Fruit fly (Drosophila melanogaster) whole organism, adult: Measurements from ENCODE around the gene OdsH.

ENCODE experiments used
- CG11617 ChIP-seq: fragments of 200-800 bp; sonication (Bioruptor generic); optimal IDR thresholded peaks from 2 replicates; lab custom pipeline; 2017; ENCODE audit warnings: mild to moderate bottlenecking, missing biosample characterization, missing genetic modification reagents, missing genetic modification characterization
- CG12768 ChIP-seq: fragments of 200-800 bp; sonication (Bioruptor generic); optimal IDR thresholded peaks from 2 replicates; lab custom pipeline; 2017; ENCODE audit warnings: missing biosample characterization, missing genetic modification characterization, mild to moderate bottlenecking, moderate library complexity, missing genetic modification reagents
- CG14711 ChIP-seq: fragments of 200-800 bp; sonication (Bioruptor generic); optimal IDR thresholded peaks from 2 replicates; lab custom pipeline; 2018; ENCODE audit warnings: missing biosample characterization, mild to moderate bottlenecking, missing genetic modification characterization, moderate library complexity
- CG1620 ChIP-seq: fragments of 200-800 bp; sonication (Bioruptor generic); optimal IDR thresholded peaks from 2 replicates; lab custom pipeline; 2016; ENCODE audit warnings: missing biosample characterization, missing genetic modification characterization
- CG33017 ChIP-seq: fragments of 200-800 bp; sonication (Bioruptor generic); optimal IDR thresholded peaks from 2 replicates; lab custom pipeline; 2018; ENCODE audit warnings: missing biosample characterization, mild to moderate bottlenecking, missing genetic modification characterization, moderate library complexity
- CG5204 ChIP-seq: fragments of 200-800 bp; sonication (Bioruptor generic); optimal IDR thresholded peaks from 2 replicates; lab custom pipeline; 2016; ENCODE audit warnings: missing biosample characterization, missing genetic modification characterization
- CG7045 ChIP-seq: fragments of 200-800 bp; sonication (Bioruptor generic); optimal IDR thresholded peaks from 2 replicates; lab custom pipeline; 2017; ENCODE audit warnings: missing biosample characterization, mild to moderate bottlenecking, missing genetic modification characterization
- CG7101 ChIP-seq: fragments of 200-800 bp; sonication (Bioruptor generic); optimal IDR thresholded peaks from 2 replicates; lab custom pipeline; 2018; ENCODE audit warnings: missing biosample characterization, mild to moderate bottlenecking, missing genetic modification characterization, moderate library complexity
- Clk ChIP-seq: fragments of 200-800 bp; sonication (Bioruptor generic); optimal IDR thresholded peaks from 2 replicates; lab custom pipeline; 2017; ENCODE audit warnings: missing biosample characterization, missing genetic modification characterization
- Crg-1 ChIP-seq: fragments of 200-800 bp; sonication (Bioruptor generic); optimal IDR thresholded peaks from 2 replicates; lab custom pipeline; 2016; ENCODE audit warnings: missing biosample characterization, missing genetic modification characterization
- Hr96 ChIP-seq: fragments of 200-800 bp; sonication (Bioruptor generic); optimal IDR thresholded peaks from 2 replicates; lab custom pipeline; 2016; ENCODE audit warnings: missing biosample characterization, missing genetic modification characterization
- Mnt ChIP-seq: fragments of 200-800 bp; sonication (Bioruptor generic); optimal IDR thresholded peaks from 2 replicates; lab custom pipeline; 2016; ENCODE audit warnings: missing biosample characterization, mild to moderate bottlenecking, missing genetic modification characterization
- bab1 ChIP-seq: fragments of 200-800 bp; sonication (Bioruptor generic); optimal IDR thresholded peaks from 3 replicates; lab custom pipeline; 2019; ENCODE audit warnings: missing biosample characterization, mild to moderate bottlenecking, missing genetic modification characterization, moderate library complexity
- cic ChIP-seq: fragments of 200-800 bp; sonication (Bioruptor generic); optimal IDR thresholded peaks from 2 replicates; lab custom pipeline; 2017; ENCODE audit warnings: missing biosample characterization, mild to moderate bottlenecking, missing genetic modification characterization, moderate library complexity
- cnc ChIP-seq, 2 experiments: fragments of >200 bp; optimal IDR thresholded peaks; 2 replicates each; lab custom pipeline; 2017
- kay ChIP-seq: fragments of 200-800 bp; sonication (Bioruptor generic); peaks from one replicate; lab custom pipeline; 2016; ENCODE audit warnings: missing biosample characterization, missing genetic modification characterization, borderline replicate concordance
- ovo ChIP-seq: fragments of 200-800 bp; sonication (Bioruptor generic); optimal IDR thresholded peaks from 2 replicates; lab custom pipeline; 2016; ENCODE audit warnings: missing biosample characterization, missing genetic modification characterization
- pad ChIP-seq: fragments of 200-800 bp; sonication (Bioruptor generic); optimal IDR thresholded peaks from 3 replicates; lab custom pipeline; 2017; ENCODE audit warnings: missing biosample characterization, missing genetic modification characterization, mild to moderate bottlenecking, moderate library complexity, missing genetic modification reagents
- tj ChIP-seq: fragments of 200-800 bp; sonication (Bioruptor generic); optimal IDR thresholded peaks from 3 replicates; lab custom pipeline; 2017; ENCODE audit warnings: missing biosample characterization, mild to moderate bottlenecking, missing genetic modification characterization, moderate library complexity
- toe ChIP-seq: fragments of 200-800 bp; sonication (Bioruptor generic); optimal IDR thresholded peaks from 2 replicates; lab custom pipeline; 2016; ENCODE audit warnings: missing biosample characterization, missing genetic modification characterization

Gene OdsH

dm6 chrX:17799070-17799802, 8.4 kb downstream of the OdsH start:
- no peak for TF ChIP-seq CG5204 (GFP tag; lab: Kevin White, UChicago)
- no peak for TF ChIP-seq Mnt (GFP tag; lab: Kevin White, UChicago)
- no peak for TF ChIP-seq Crg-1 (GFP tag; lab: Kevin White, UChicago)
- TF ChIP-seq cic: no peak
- no peak for TF ChIP-seq CG7045 (GFP tag; lab: Kevin White, UChicago)
- TF ChIP-seq CG33017 (tag; lab: Kevin White, UChicago): no peak
- no peak for TF ChIP-seq cnc (optimal IDR thresholded peaks at IDR 0.05; lab: Kevin White, UChicago)

DNA sequence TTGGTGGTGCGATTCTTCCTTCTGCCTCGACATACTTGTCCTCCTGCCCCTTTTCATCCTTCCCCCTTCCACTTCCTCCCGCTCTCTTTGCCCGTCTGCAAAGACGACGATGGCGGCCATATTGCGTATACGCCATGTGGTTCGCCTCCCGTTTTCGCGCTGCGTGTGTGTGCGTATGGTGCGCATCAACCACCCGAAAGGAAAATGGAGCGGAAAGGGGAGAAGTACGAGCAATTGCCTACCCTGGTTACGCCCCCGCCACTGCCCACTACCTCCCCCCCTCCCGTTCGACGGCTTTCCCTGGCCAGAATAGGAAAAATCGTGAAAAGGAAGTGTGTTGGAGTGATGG, 9.0 kb downstream of the OdsH start:
- TF ChIP-seq bab1 (GFP tag; lab: Kevin White, UChicago) (no peak), CG7045 (GFP tag; lab: Kevin White, UChicago) (no peak), CG7101 (no peak), kay (GFP tag; lab: Kevin White, UChicago) (no peak), toe (no peak), cnc (optimal IDR thresholded peaks at IDR 0.05; lab: Kevin White, UChicago) (no peak), Mnt (GFP tag; lab: Kevin White, UChicago) (no peak), Crg-1 (GFP tag; lab: Kevin White, UChicago) (no peak), tj (GFP tag; lab: Kevin White, UChicago) (no peak), cic (no peak), pad (no peak)

dm6 chrX:17802353-17803121, 11.7 kb downstream of the OdsH start:
- TF ChIP-seq CG14711 (tag; lab: Kevin White, UChicago): no peak
- no peak for TF ChIP-seq kay (GFP tag; lab: Kevin White, UChicago)
- no peak for TF ChIP-seq Crg-1 (GFP tag; lab: Kevin White, UChicago)
- no peak for TF ChIP-seq CG7045 (GFP tag; lab: Kevin White, UChicago)
- no peak for TF ChIP-seq CG12768 (GFP tag; lab: Kevin White, UChicago)
- TF ChIP-seq pad: no peak
- no peak for TF ChIP-seq Clk
- no peak for TF ChIP-seq tj (GFP tag; lab: Kevin White, UChicago)
- no peak for TF ChIP-seq CG1620 (GFP tag; lab: Kevin White, UChicago)
- TF ChIP-seq cic: no peak
- no peak for TF ChIP-seq CG7101

DNA sequence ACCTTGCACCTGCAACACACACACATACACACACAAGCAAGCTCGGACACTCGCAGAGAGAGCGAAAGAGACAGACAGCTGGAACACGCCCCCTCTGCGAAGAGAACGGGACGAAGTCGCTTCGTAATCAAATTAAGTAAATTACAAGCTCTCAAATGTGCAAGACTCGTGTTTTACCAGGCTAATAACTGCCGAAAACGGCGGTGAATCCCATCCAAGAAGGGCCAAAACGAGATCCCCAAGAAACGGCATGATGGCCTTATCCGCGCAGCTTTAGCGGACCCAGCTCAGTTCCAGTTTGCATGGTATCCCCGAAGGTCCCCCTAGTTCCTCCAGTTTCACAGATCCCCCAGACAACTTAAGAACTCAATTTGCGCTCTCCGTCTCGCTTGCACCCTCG, 13.2 kb downstream of the OdsH start:
- TF ChIP-seq CG12768 (GFP tag; lab: Kevin White, UChicago) (no peak), Hr96 (GFP tag; lab: Kevin White, UChicago) (no peak), CG14711 (tag; lab: Kevin White, UChicago) (no peak), tj (GFP tag; lab: Kevin White, UChicago) (no peak), Clk (no peak), pad (no peak), CG7101 (no peak), Crg-1 (GFP tag; lab: Kevin White, UChicago) (no peak), bab1 (GFP tag; lab: Kevin White, UChicago) (no peak), CG1620 (GFP tag; lab: Kevin White, UChicago) (no peak), toe (no peak), CG7045 (GFP tag; lab: Kevin White, UChicago) (no peak), Mnt (GFP tag; lab: Kevin White, UChicago) (no peak), kay (GFP tag; lab: Kevin White, UChicago) (no peak), cic (no peak), CG33017 (tag; lab: Kevin White, UChicago) (no peak), CG11617 (no peak)

- TF ChIP-seq cnc (optimal IDR thresholded peaks at IDR 0.05; lab: Kevin White, UChicago): no peak
- no peak for TF ChIP-seq Crg-1 (GFP tag; lab: Kevin White, UChicago)
- no peak for TF ChIP-seq CG12768 (GFP tag; lab: Kevin White, UChicago)
- no peak for TF ChIP-seq CG14711 (tag; lab: Kevin White, UChicago)
- TF ChIP-seq bab1 (GFP tag; lab: Kevin White, UChicago): no peak
- TF ChIP-seq CG33017 (tag; lab: Kevin White, UChicago): no peak
- no peak for TF ChIP-seq pad
- no peak for TF ChIP-seq kay (GFP tag; lab: Kevin White, UChicago)
- no peak for TF ChIP-seq Hr96 (GFP tag; lab: Kevin White, UChicago)
- TF ChIP-seq ovo (GFP tag; lab: Kevin White, UChicago): no peak
- no peak for TF ChIP-seq CG1620 (GFP tag; lab: Kevin White, UChicago)
- TF ChIP-seq CG7045 (GFP tag; lab: Kevin White, UChicago): no peak
- TF ChIP-seq Clk: no peak
- TF ChIP-seq Mnt (GFP tag; lab: Kevin White, UChicago): no peak
- TF ChIP-seq cic: no peak
- no peak for TF ChIP-seq CG7101
- TF ChIP-seq CG5204 (GFP tag; lab: Kevin White, UChicago): no peak
- TF ChIP-seq tj (GFP tag; lab: Kevin White, UChicago): no peak
- no peak for TF ChIP-seq toe
Measured at dm6 chrX:17806335-17806734, 15.5 kb downstream of the OdsH start.

- TF ChIP-seq CG11617: no peak
- TF ChIP-seq CG5204 (GFP tag; lab: Kevin White, UChicago): no peak
- no peak for TF ChIP-seq cic
- TF ChIP-seq ovo (GFP tag; lab: Kevin White, UChicago): no peak
- no peak for TF ChIP-seq CG1620 (GFP tag; lab: Kevin White, UChicago)
- no peak for TF ChIP-seq toe
- TF ChIP-seq pad: no peak
- no peak for TF ChIP-seq cnc (optimal IDR thresholded peaks at IDR 0.05; lab: Kevin White, UChicago)
- no peak for TF ChIP-seq Mnt (GFP tag; lab: Kevin White, UChicago)
- TF ChIP-seq Hr96 (GFP tag; lab: Kevin White, UChicago): no peak
- TF ChIP-seq tj (GFP tag; lab: Kevin White, UChicago): no peak
Measured at dm6 chrX:17806973-17807372, 16.2 kb downstream of the OdsH start.
